Fruit fly (Drosophila melanogaster): Measurements from ENCODE around the gene MetRS-m.

The MetRS-m gene

dm6 chr3R:14286320-14287190 is 26.8 kb upstream of the MetRS-m start, which contains the start of gene trx:
TSS of gene trx (minus strand) at chr3R:14286903.
- TF ChIP-seq CG13204 (GFP tag; optimal IDR thresholded peaks at IDR 0.05) (peak; percentile 24), Pif1A (GFP tag; optimal IDR thresholded peaks at IDR 0.05) (peak; percentile 25), Ets98B (GFP tag; IDR thresholded peaks at IDR 0.05) (no peak), CG32121 (GFP tag; IDR thresholded peaks at IDR 0.05) (no peak), Pif1B (GFP tag; optimal IDR thresholded peaks at IDR 0.05) (peak; percentile 75), gl (tag; optimal IDR thresholded peaks at IDR 0.05) (peak; percentile 30), EcR (GFP tag; optimal IDR thresholded peaks at IDR 0.05) (peak; percentile 46), Snoo (tag; optimal IDR thresholded peaks at IDR 0.05) (peak; percentile 2), D1 (tag; optimal IDR thresholded peaks at IDR 0.05) (no peak)

- TF ChIP-seq gl (tag; optimal IDR thresholded peaks at IDR 0.05), result no peak
- no peak for TF ChIP-seq CG4496 (GFP tag; IDR thresholded peaks at IDR 0.05)
- no peak for TF ChIP-seq CG17806 (tag; optimal IDR thresholded peaks at IDR 0.05)
- no peak for TF ChIP-seq Pif1A (GFP tag; optimal IDR thresholded peaks at IDR 0.05)
- TF ChIP-seq rn (GFP tag; IDR thresholded peaks at IDR 0.05), result no peak
- no peak for TF ChIP-seq CG34367 (tag; optimal IDR thresholded peaks at IDR 0.05)
- TF ChIP-seq CG14655 (GFP tag; optimal IDR thresholded peaks at IDR 0.05), result no peak
- TF ChIP-seq CG15710 (tag; optimal IDR thresholded peaks at IDR 0.05), result no peak
These were observed 25.5 kb upstream of the MetRS-m start for dm6 chr3R:14285059-14285953.

dm6 chr3R:14284422-14284760 is 24.6 kb upstream of the MetRS-m start:
- TF ChIP-seq CG17806 (tag; optimal IDR thresholded peaks at IDR 0.05) (no peak), CG9948 (tag; optimal IDR thresholded peaks at IDR 0.05) (no peak), CG13204 (GFP tag; optimal IDR thresholded peaks at IDR 0.05) (no peak), D1 (tag; optimal IDR thresholded peaks at IDR 0.05) (no peak), Pif1A (GFP tag; optimal IDR thresholded peaks at IDR 0.05) (no peak), CG12605 (GFP tag; IDR thresholded peaks at IDR 0.05) (no peak), Pif1B (GFP tag; optimal IDR thresholded peaks at IDR 0.05) (no peak), CG8159 (tag; optimal IDR thresholded peaks at IDR 0.05) (no peak), EcR (GFP tag; optimal IDR thresholded peaks at IDR 0.05) (no peak)

- TF ChIP-seq CG34367 (tag; optimal IDR thresholded peaks at IDR 0.05) (peak; percentile 96), Snoo (tag; optimal IDR thresholded peaks at IDR 0.05) (peak; percentile 98), CG10348 (GFP tag; IDR thresholded peaks at IDR 0.05) (no peak), CG13204 (GFP tag; optimal IDR thresholded peaks at IDR 0.05) (peak; percentile 81), D1 (tag; optimal IDR thresholded peaks at IDR 0.05) (peak; percentile 95), rn (GFP tag; IDR thresholded peaks at IDR 0.05) (no peak), Pif1B (GFP tag; optimal IDR thresholded peaks at IDR 0.05) (peak; percentile 94), CG32121 (GFP tag; IDR thresholded peaks at IDR 0.05) (no peak), Ets98B (GFP tag; IDR thresholded peaks at IDR 0.05) (no peak), CG9948 (tag; optimal IDR thresholded peaks at IDR 0.05) (peak; percentile 97), CG8301 (tag; optimal IDR thresholded peaks at IDR 0.05) (peak; percentile 98), CG8159 (tag; optimal IDR thresholded peaks at IDR 0.05) (peak; percentile 96), gl (tag; optimal IDR thresholded peaks at IDR 0.05) (peak; percentile 87), CG15710 (tag; optimal IDR thresholded peaks at IDR 0.05) (peak; percentile 96), CG17806 (tag; optimal IDR thresholded peaks at IDR 0.05) (peak; percentile 95), EcR (GFP tag; optimal IDR thresholded peaks at IDR 0.05) (peak; percentile 3), CG12605 (GFP tag; IDR thresholded peaks at IDR 0.05) (no peak), Pif1A (GFP tag; optimal IDR thresholded peaks at IDR 0.05) (peak; percentile 93), fd96Ca (GFP tag; IDR thresholded peaks at IDR 0.05) (no peak), CG4496 (GFP tag; IDR thresholded peaks at IDR 0.05) (no peak), CG14655 (GFP tag; optimal IDR thresholded peaks at IDR 0.05) (peak; percentile 97)
These were observed 24.1 kb upstream of the MetRS-m start for dm6 chr3R:14283754-14284421.

- peak; percentile 63 for TF ChIP-seq CG8301 (tag; optimal IDR thresholded peaks at IDR 0.05)
- TF ChIP-seq gl (tag; optimal IDR thresholded peaks at IDR 0.05), result no peak
- no peak for TF ChIP-seq CG4496 (GFP tag; IDR thresholded peaks at IDR 0.05)
- peak; percentile 37 for TF ChIP-seq CG34367 (tag; optimal IDR thresholded peaks at IDR 0.05)
- peak; percentile 57 for TF ChIP-seq CG8159 (tag; optimal IDR thresholded peaks at IDR 0.05)
- TF ChIP-seq Ets98B (GFP tag; IDR thresholded peaks at IDR 0.05), result no peak
- peak; percentile 67 for TF ChIP-seq EcR (GFP tag; optimal IDR thresholded peaks at IDR 0.05)
- TF ChIP-seq CG9948 (tag; optimal IDR thresholded peaks at IDR 0.05), result peak; percentile 77
- TF ChIP-seq D1 (tag; optimal IDR thresholded peaks at IDR 0.05), result no peak
- no peak for TF ChIP-seq rn (GFP tag; IDR thresholded peaks at IDR 0.05)
- peak; percentile 47 for TF ChIP-seq CG15710 (tag; optimal IDR thresholded peaks at IDR 0.05)
- TF ChIP-seq CG14655 (GFP tag; optimal IDR thresholded peaks at IDR 0.05), result peak; percentile 75
- peak; percentile 28 for TF ChIP-seq Pif1A (GFP tag; optimal IDR thresholded peaks at IDR 0.05)
- peak; percentile 18 for TF ChIP-seq CG17806 (tag; optimal IDR thresholded peaks at IDR 0.05)
- TF ChIP-seq fd96Ca (GFP tag; IDR thresholded peaks at IDR 0.05), result no peak
- peak; percentile 68 for TF ChIP-seq Snoo (tag; optimal IDR thresholded peaks at IDR 0.05)
- no peak for TF ChIP-seq CG12605 (GFP tag; IDR thresholded peaks at IDR 0.05)
These were observed 23.3 kb upstream of the MetRS-m start for dm6 chr3R:14283042-14283626.
